Fruit fly (Drosophila melanogaster) whole organism, wandering third instar larva: ENCODE results near the gene tty.
A peak's percentile ranks its signal among the peaks of the same experiment; 100 is the strongest.

Source experiments
- CG32264 ChIP-seq: fragments of 200-800 bp; sonication (Bioruptor generic); optimal IDR thresholded peaks from 2 replicates; lab custom pipeline; 2016; ENCODE audit warnings: missing biosample characterization, missing genetic modification characterization
- Dfd ChIP-seq: fragments of >200 bp; optimal IDR thresholded peaks from 2 replicates; lab custom pipeline; 2017; ENCODE audit warnings: missing biosample characterization, missing genetic modification characterization
- Dif ChIP-seq: fragments of 200-275, 200-300 bp; sonication (Bioruptor generic); optimal IDR thresholded peaks from 2 replicates; lab custom pipeline; 2018; ENCODE audit warnings: missing biosample characterization, missing genetic modification characterization; ENCODE audit not compliant: partially characterized antibody
- Mio ChIP-seq: sonication (Bioruptor generic); optimal IDR thresholded peaks from 2 replicates; lab custom pipeline; 2016; ENCODE audit warnings: missing biosample characterization, missing genetic modification characterization
- OdsH ChIP-seq: fragments of 200-800 bp; sonication (Bioruptor generic); optimal IDR thresholded peaks from 2 replicates; lab custom pipeline; 2016; ENCODE audit warnings: missing biosample characterization, mild to moderate bottlenecking, missing genetic modification characterization
- h ChIP-seq: fragments of 200-800 bp; sonication (Bioruptor generic); optimal IDR thresholded peaks from 3 replicates; lab custom pipeline; 2016; ENCODE audit warnings: missing biosample characterization, mild to moderate bottlenecking, missing genetic modification characterization
- tai ChIP-seq: sonication (Bioruptor generic); optimal IDR thresholded peaks from 2 replicates; lab custom pipeline; 2016; ENCODE audit warnings: missing biosample characterization, missing genetic modification characterization

dm6 chrX:21333135-21333534, 6.3 kb downstream of the tty start:
- TF ChIP-seq Dfd (GFP tag; lab: Kevin White, UChicago), result peak; percentile 93
- TF ChIP-seq tai (GFP tag; lab: Kevin White, UChicago), result no peak
- TF ChIP-seq OdsH (GFP tag; lab: Kevin White, UChicago), result no peak
- no peak for TF ChIP-seq Dif (GFP tag; lab: Kevin White, UChicago)
- TF ChIP-seq CG32264 (GFP tag; lab: Kevin White, UChicago), result no peak
- no peak for TF ChIP-seq Mio
- no peak for TF ChIP-seq h (GFP tag; lab: Kevin White, UChicago)
